Fruit fly (Drosophila melanogaster) whole organism, prepupa: Measurements from ENCODE around the gene Pex12.
A peak's percentile ranks its signal among the peaks of the same experiment; 100 is the strongest.

ENCODE experiments used
- CG10631 ChIP-seq: fragments of 200-800 bp; sonication (Bioruptor generic); optimal IDR thresholded peaks from 2 replicates; lab custom pipeline; 2016; ENCODE audit warnings: missing biosample characterization, missing genetic modification characterization
- CG10669 ChIP-seq: fragments of 200-800 bp; sonication (Bioruptor generic); optimal IDR thresholded peaks from 3 replicates; lab custom pipeline; 2018; ENCODE audit warnings: missing biosample characterization, mild to moderate bottlenecking, missing genetic modification characterization, moderate library complexity
- CG16779 ChIP-seq: fragments of 200-800 bp; sonication (Bioruptor generic); optimal IDR thresholded peaks from 3 replicates; lab custom pipeline; 2017; ENCODE audit warnings: missing biosample characterization, mild to moderate bottlenecking, missing genetic modification characterization
- CG8119 ChIP-seq: fragments of 200-800 bp; sonication (Bioruptor generic); IDR thresholded peaks from 3 replicates; pipeline ENCODE4 v1.3.6; 2022; ENCODE audit warnings: missing biosample characterization, missing genetic modification characterization
- Eip78C ChIP-seq: fragments of 200-800 bp; sonication (Bioruptor generic); peaks from one replicate; lab custom pipeline; 2016; ENCODE audit warnings: missing biosample characterization, missing genetic modification characterization
- Hr4 ChIP-seq: fragments of 200-800 bp; sonication (Bioruptor generic); optimal IDR thresholded peaks from 3 replicates; lab custom pipeline; 2016; ENCODE audit warnings: missing biosample characterization, missing genetic modification characterization
- Smox ChIP-seq: fragments of 200-800 bp; sonication (Bioruptor generic); optimal IDR thresholded peaks from 3 replicates; lab custom pipeline; 2016; ENCODE audit warnings: missing biosample characterization, missing genetic modification characterization
- dac ChIP-seq: fragments of 200-800 bp; sonication (Bioruptor generic); optimal IDR thresholded peaks from 2 replicates; lab custom pipeline; 2017; ENCODE audit warnings: missing biosample characterization, mild to moderate bottlenecking, missing genetic modification characterization
- fkh ChIP-seq: fragments of 200-800 bp; sonication (Bioruptor generic); optimal IDR thresholded peaks from 3 replicates; lab custom pipeline; 2017; ENCODE audit warnings: missing biosample characterization, mild to moderate bottlenecking, missing genetic modification characterization, moderate library complexity

DNA sequence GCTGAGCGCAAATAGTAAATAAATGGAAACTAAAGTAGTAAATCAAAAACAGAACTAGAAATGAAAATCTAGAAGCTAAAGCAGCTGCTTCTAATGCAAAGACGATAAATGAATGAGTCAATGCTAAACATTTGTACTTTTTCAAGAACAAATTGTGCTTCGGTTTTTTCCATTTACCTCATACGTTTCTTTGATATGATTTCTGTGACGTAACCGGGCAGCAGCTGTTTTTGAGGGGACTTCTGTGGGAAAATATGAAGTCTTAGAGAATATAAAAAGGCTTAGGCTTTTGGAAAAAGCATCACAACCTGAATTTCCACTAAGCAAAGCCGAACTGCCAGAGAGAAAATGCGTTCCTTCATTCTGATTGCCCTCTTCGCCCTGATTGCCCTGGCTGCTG is 42.5 kb upstream of the Pex12 start, which contains the start of gene CG12506:
- TF ChIP-seq CG10669 (GFP tag; lab: Kevin White, UChicago) (no peak), CG8119 (GFP tag; lab: Robert Waterston, UW) (no peak), dac (GFP tag; lab: Kevin White, UChicago) (no peak), fkh (GFP tag; lab: Kevin White, UChicago) (peak; percentile 7), Hr4 (GFP tag; lab: Kevin White, UChicago) (no peak), CG10631 (GFP tag; lab: Kevin White, UChicago) (no peak), CG16779 (no peak), Eip78C (GFP tag; lab: Kevin White, UChicago) (no peak), Smox (GFP tag; lab: Kevin White, UChicago) (no peak)
